Worm (Caenorhabditis elegans): ENCODE data around the gene B0361.14.

Gene B0361.14

ce11 chrIII:7338693-7339092 is 39.4 kb upstream of the B0361.14 start, which contains the start of gene kap-1:
kap-1 (plus strand) TSS chrIII:7338835.
- no peak for TF ChIP-seq ceh-43 (GFP tag; optimal IDR thresholded peaks at IDR 0.05)
- no peak for TF ChIP-seq snpc-4 (tag; optimal IDR thresholded peaks at IDR 0.05)
- no peak for TF ChIP-seq ceh-39 (tag; optimal IDR thresholded peaks at IDR 0.05)

- TF ChIP-seq ceh-43 (GFP tag; optimal IDR thresholded peaks at IDR 0.05) (no peak), mls-2 (tag; optimal IDR thresholded peaks at IDR 0.05) (no peak), mab-5 (tag; optimal IDR thresholded peaks at IDR 0.05) (no peak), mep-1 (tag; optimal IDR thresholded peaks at IDR 0.05) (no peak), sptf-1 (tag; optimal IDR thresholded peaks at IDR 0.05) (no peak), ham-2 (GFP tag; optimal IDR thresholded peaks at IDR 0.05) (no peak), nhr-28 (tag; optimal IDR thresholded peaks at IDR 0.05) (no peak), hlh-1 (tag; optimal IDR thresholded peaks at IDR 0.05) (no peak), elt-1 (tag; optimal IDR thresholded peaks at IDR 0.05; ENCODE audit: borderline replicate concordance, insufficient read depth) (no peak), bed-3 (GFP tag; optimal IDR thresholded peaks at IDR 0.05) (no peak), cnd-1 (tag; optimal IDR thresholded peaks at IDR 0.05) (no peak)
These were observed 38.7 kb upstream of the B0361.14 start for ce11 chrIII:7338009-7338408.

- TF ChIP-seq mep-1 (tag; optimal IDR thresholded peaks at IDR 0.05) (peak; percentile 84), drap-1 (GFP tag; optimal IDR thresholded peaks at IDR 0.05) (peak; percentile 43), elt-3 (tag; optimal IDR thresholded peaks at IDR 0.05) (no peak), unc-120 (tag; optimal IDR thresholded peaks at IDR 0.05; ENCODE audit: poor library complexity, severe bottlenecking) (peak; percentile 7), lin-13 (tag; optimal IDR thresholded peaks at IDR 0.05) (peak; percentile 33), hlh-1 (tag; optimal IDR thresholded peaks at IDR 0.05) (peak; percentile 59), ces-1 (GFP tag; optimal IDR thresholded peaks at IDR 0.05) (peak; percentile 45), lsy-2 (tag; optimal IDR thresholded peaks at IDR 0.05) (peak; percentile 95), nhr-28 (tag; optimal IDR thresholded peaks at IDR 0.05) (no peak), nhr-237 (tag; optimal IDR thresholded peaks at IDR 0.05) (peak; percentile 73), sptf-1 (tag; optimal IDR thresholded peaks at IDR 0.05) (peak; percentile 29), nhr-76 (tag; optimal IDR thresholded peaks at IDR 0.05) (no peak), pha-4 (tag; optimal IDR thresholded peaks at IDR 0.05) (peak; percentile 43)
These were observed 36.9 kb upstream of the B0361.14 start, which contains the start of gene gsp-2 for ce11 chrIII:7336214-7336613. gsp-2 (plus strand) TSS chrIII:7336587.

- TF ChIP-seq mls-2 (tag; optimal IDR thresholded peaks at IDR 0.05) (peak; percentile 6), zip-8 (tag; optimal IDR thresholded peaks at IDR 0.05) (no peak), unc-120 (tag; optimal IDR thresholded peaks at IDR 0.05; ENCODE audit: poor library complexity, severe bottlenecking) (peak; percentile 65), ces-1 (GFP tag; optimal IDR thresholded peaks at IDR 0.05) (peak; percentile 32), unc-62 (GFP tag; optimal IDR thresholded peaks at IDR 0.05) (peak; percentile 83), nhr-237 (tag; optimal IDR thresholded peaks at IDR 0.05) (peak; percentile 48), hlh-1 (tag; optimal IDR thresholded peaks at IDR 0.05) (peak; percentile 77), ceh-43 (GFP tag; optimal IDR thresholded peaks at IDR 0.05) (no peak), blmp-1 (tag; optimal IDR thresholded peaks at IDR 0.05) (peak; percentile 66), ceh-39 (tag; optimal IDR thresholded peaks at IDR 0.05) (no peak), ceh-83 (GFP tag; optimal IDR thresholded peaks at IDR 0.05) (no peak), cnd-1 (tag; optimal IDR thresholded peaks at IDR 0.05) (peak; percentile 15), nhr-2 (tag; optimal IDR thresholded peaks at IDR 0.05) (no peak), nhr-76 (tag; optimal IDR thresholded peaks at IDR 0.05) (no peak), mep-1 (tag; optimal IDR thresholded peaks at IDR 0.05) (peak; percentile 14), ham-2 (GFP tag; optimal IDR thresholded peaks at IDR 0.05) (peak; percentile 9)
These were observed 35.9 kb upstream of the B0361.14 start, which contains the start of gene F56C9.10 for ce11 chrIII:7335220-7335619. F56C9.10 (minus strand) TSS chrIII:7335316.

- TF ChIP-seq mab-5 (tag; optimal IDR thresholded peaks at IDR 0.05) (no peak), unc-62 (GFP tag; optimal IDR thresholded peaks at IDR 0.05) (no peak), lin-32 (GFP tag; optimal IDR thresholded peaks at IDR 0.05) (no peak), lsy-2 (tag; optimal IDR thresholded peaks at IDR 0.05) (no peak), unc-39 (tag; optimal IDR thresholded peaks at IDR 0.05) (no peak), unc-120 (tag; optimal IDR thresholded peaks at IDR 0.05; ENCODE audit: poor library complexity, severe bottlenecking) (no peak), sptf-1 (tag; optimal IDR thresholded peaks at IDR 0.05) (no peak), mls-2 (tag; optimal IDR thresholded peaks at IDR 0.05) (no peak), drap-1 (GFP tag; optimal IDR thresholded peaks at IDR 0.05) (no peak), ham-2 (GFP tag; optimal IDR thresholded peaks at IDR 0.05) (no peak), tbx-8 (GFP tag; optimal IDR thresholded peaks at IDR 0.05) (no peak), elt-1 (tag; optimal IDR thresholded peaks at IDR 0.05; ENCODE audit: borderline replicate concordance, insufficient read depth) (no peak), cnd-1 (tag; optimal IDR thresholded peaks at IDR 0.05) (no peak)
These were observed 32.3 kb upstream of the B0361.14 start for ce11 chrIII:7331671-7332070.

Data from whole organism, mixed stage, embryonic.